Fruit fly (Drosophila melanogaster): ENCODE results near the gene nAChRbeta2.
A peak's percentile ranks its signal among the peaks of the same experiment; 100 is the strongest.

nAChRbeta2 gene

DNA sequence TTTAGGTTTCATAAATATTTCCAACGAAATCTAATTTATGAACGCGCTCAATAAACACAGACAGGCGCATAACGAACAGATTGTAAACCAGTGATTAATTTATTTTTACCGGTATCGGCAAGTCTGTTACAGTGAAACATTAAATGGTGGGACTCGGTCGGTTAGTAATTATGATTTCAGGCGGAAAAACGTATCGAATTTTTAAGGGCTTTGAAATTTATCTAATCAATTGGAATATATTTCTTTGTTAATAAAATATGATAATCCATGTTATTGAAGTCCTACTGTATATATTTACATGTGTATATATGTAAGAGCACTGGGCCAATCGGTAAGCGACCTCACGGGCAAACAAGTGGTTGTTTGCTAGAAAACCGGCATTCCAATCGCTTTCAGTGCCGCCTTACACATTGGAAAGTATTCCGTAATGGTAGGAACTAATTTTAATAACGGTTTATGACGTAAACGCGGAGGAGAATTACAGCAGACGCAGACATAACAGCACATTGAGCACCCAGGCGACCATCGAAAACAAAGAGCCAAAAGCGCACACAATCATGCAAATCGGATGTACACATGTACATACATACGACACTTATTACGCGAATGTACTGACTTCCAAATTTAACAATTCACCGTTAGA, 28.2 kb upstream of the nAChRbeta2 start (continued):
- TF ChIP-seq z (GFP tag; IDR thresholded peaks at IDR 0.05): no peak
- TF ChIP-seq ERR (GFP tag; optimal IDR thresholded peaks at IDR 0.05): peak; percentile 78
- TF ChIP-seq dimm (GFP tag; IDR thresholded peaks at IDR 0.05): peak; percentile 85
- TF ChIP-seq dm (GFP tag; optimal IDR thresholded peaks at IDR 0.05): peak; percentile 48
- TF ChIP-seq CG1602 (GFP tag; optimal IDR thresholded peaks at IDR 0.05): peak; percentile 88
- no peak for TF ChIP-seq cg (GFP tag; optimal IDR thresholded peaks at IDR 0.05)
- TF ChIP-seq Kr (GFP tag; optimal IDR thresholded peaks at IDR 0.05): no peak
- TF ChIP-seq fd102C (GFP tag; optimal IDR thresholded peaks at IDR 0.05): no peak
- peak; percentile 86 for TF ChIP-seq nerfin-1 (tag; optimal IDR thresholded peaks at IDR 0.05)
- peak; percentile 96 for TF ChIP-seq rib (GFP tag; IDR thresholded peaks at IDR 0.05)
- TF ChIP-seq NC2α (GFP tag; optimal IDR thresholded peaks at IDR 0.05): peak; percentile 34
- TF ChIP-seq zfh2 (GFP tag; optimal IDR thresholded peaks at IDR 0.05): peak; percentile 86
- no peak for TF ChIP-seq usp (GFP tag; optimal IDR thresholded peaks at IDR 0.05)
- TF ChIP-seq hth (optimal IDR thresholded peaks at IDR 0.05): no peak
- TF ChIP-seq knrl (GFP tag; IDR thresholded peaks at IDR 0.05; ENCODE audit: partially characterized antibody): no peak
- TF ChIP-seq Med (GFP tag): peak; percentile 99
- peak; percentile 43 for TF ChIP-seq CG3995 (GFP tag; optimal IDR thresholded peaks at IDR 0.05)
- peak; percentile 83 for TF ChIP-seq CG4707 (GFP tag; optimal IDR thresholded peaks at IDR 0.05)
- TF ChIP-seq CG33213 (GFP tag; optimal IDR thresholded peaks at IDR 0.05): no peak
- peak; percentile 91 for TF ChIP-seq CG14667 (GFP tag; IDR thresholded peaks at IDR 0.05)
- TF ChIP-seq CG7839 (tag; optimal IDR thresholded peaks at IDR 0.05): peak; percentile 96
- peak; percentile 98 for TF ChIP-seq B-H2 (GFP tag; optimal IDR thresholded peaks at IDR 0.05)
- peak; percentile 98 for TF ChIP-seq CG15269 (tag; optimal IDR thresholded peaks at IDR 0.05)
- peak; percentile 84 for TF ChIP-seq Optix (GFP tag; IDR thresholded peaks at IDR 0.05)
- TF ChIP-seq Hand (GFP tag; optimal IDR thresholded peaks at IDR 0.05): peak; percentile 92
- peak; percentile 90 for TF ChIP-seq CG15514 (GFP tag; optimal IDR thresholded peaks at IDR 0.05)
- no peak; the same call in 1 of the 3 replicates for TF ChIP-seq CG17361 (GFP tag; IDR thresholded peaks at IDR 0.05)
- TF ChIP-seq CG12744 (GFP tag; optimal IDR thresholded peaks at IDR 0.05): peak; percentile 92
- TF ChIP-seq CG33557 (GFP tag; optimal IDR thresholded peaks at IDR 0.05): peak; percentile 20
- peak; percentile 75; the same call in 2 of the 3 replicates for TF ChIP-seq CG11560 (tag; IDR thresholded peaks at IDR 0.05)
- peak; percentile 17 for TF ChIP-seq p53 (GFP tag; optimal IDR thresholded peaks at IDR 0.05)
- TF ChIP-seq ken (GFP tag; IDR thresholded peaks at IDR 0.05): peak; percentile 92
- peak; percentile 67 for TF ChIP-seq D19B (GFP tag; optimal IDR thresholded peaks at IDR 0.05)
- peak; percentile 92 for TF ChIP-seq wdn (GFP tag; IDR thresholded peaks at IDR 0.05)
- no peak for TF ChIP-seq CG14860 (GFP tag; IDR thresholded peaks at IDR 0.05; ENCODE audit: partially characterized antibody)
- TF ChIP-seq CG14965 (GFP tag; optimal IDR thresholded peaks at IDR 0.05; ENCODE audit: borderline replicate concordance): peak; percentile 24
- TF ChIP-seq ewg (GFP tag; optimal IDR thresholded peaks at IDR 0.05): peak; percentile 80
- peak; percentile 90; the same call in 2 of the 3 replicates for TF ChIP-seq CG2199 (GFP tag; IDR thresholded peaks at IDR 0.05)
- peak; percentile 94 for TF ChIP-seq lab (GFP tag; optimal IDR thresholded peaks at IDR 0.05)
- TF ChIP-seq CG2678 (tag; optimal IDR thresholded peaks at IDR 0.05): peak; percentile 94
- no peak for TF ChIP-seq CG16813 (GFP tag; IDR thresholded peaks at IDR 0.05; ENCODE audit: partially characterized antibody)
- no peak for TF ChIP-seq CG15479 (GFP tag; optimal IDR thresholded peaks at IDR 0.05)
- no peak for TF ChIP-seq yki (optimal IDR thresholded peaks at IDR 0.05)
- peak; percentile 94 for TF ChIP-seq CG17328 (GFP tag; IDR thresholded peaks at IDR 0.05)
- peak; percentile 97 for TF ChIP-seq Mrtf (GFP tag; IDR thresholded peaks at IDR 0.05)
- peak; percentile 86 for TF ChIP-seq CG6813 (GFP tag; optimal IDR thresholded peaks at IDR 0.05)
- peak; percentile 96 for TF ChIP-seq seq (GFP tag; IDR thresholded peaks at IDR 0.05)
- peak; percentile 83 for TF ChIP-seq CG1529 (GFP tag; optimal IDR thresholded peaks at IDR 0.05)
- TF ChIP-seq chinmo (GFP tag; IDR thresholded peaks at IDR 0.05; ENCODE audit: partially characterized antibody): 0 out of 4 replicates have a peak, but pooled peaks have one; percentile 45
- peak; percentile 92 for TF ChIP-seq bcd (GFP tag; optimal IDR thresholded peaks at IDR 0.05)
